Fruit fly (Drosophila melanogaster): Measurements from ENCODE around the gene CG13474.

- TF ChIP-seq lz (GFP tag; optimal IDR thresholded peaks at IDR 0.05), result no peak
- TF ChIP-seq dsx (GFP tag; optimal IDR thresholded peaks at IDR 0.05; ENCODE audit: poor library complexity, severe bottlenecking), result no peak
- TF ChIP-seq CG6163 (GFP tag; IDR thresholded peaks at IDR 0.05), result no peak
- TF ChIP-seq Hr39 (GFP tag; optimal IDR thresholded peaks at IDR 0.05), result no peak
- TF ChIP-seq Eip93F (GFP tag; optimal IDR thresholded peaks at IDR 0.05), result no peak
- TF ChIP-seq CG1621 (tag; optimal IDR thresholded peaks at IDR 0.05), result no peak
- TF ChIP-seq CG9139 (GFP tag; optimal IDR thresholded peaks at IDR 0.05), result no peak
- no peak for TF ChIP-seq CG11902 (GFP tag; optimal IDR thresholded peaks at IDR 0.05)
- no peak for TF ChIP-seq CG16779 (tag; optimal IDR thresholded peaks at IDR 0.05)
Observed at dm6 chr3L:14686251-14686650, 10.7 kb downstream of the CG13474 start.

Measured in whole organism, prepupa.